Worm (Caenorhabditis elegans) whole organism, L1 larva: ENCODE results near the gene C03B1.10.

ENCODE experiments used
- C04F5.9 ChIP-seq: sonication (generic microtip); optimal IDR thresholded peaks from 2 replicates; lab custom pipeline; 2016; ENCODE audit warnings: missing genetic modification characterization, missing compliant biosample characterization
- F16B12.6 ChIP-seq: fragments of 150-350 bp; optimal IDR thresholded peaks from 2 replicates; lab custom pipeline; 2014; ENCODE audit warnings: missing biosample characterization, missing genetic modification characterization
- Y116A8C.19 ChIP-seq: sonication (generic microtip); optimal IDR thresholded peaks from 2 replicates; lab custom pipeline; 2016; ENCODE audit warnings: missing compliant biosample characterization, missing genetic modification characterization, borderline replicate concordance
- blmp-1 ChIP-seq: fragments of 150-350 bp; optimal IDR thresholded peaks from 2 replicates; lab custom pipeline; 2014; ENCODE audit warnings: missing biosample characterization, missing genetic modification characterization
- ceh-8 ChIP-seq: fragments of 200-800 bp; sonication (Bioruptor generic); optimal IDR thresholded peaks from 2 replicates; lab custom pipeline; 2018; ENCODE audit warnings: mild to moderate bottlenecking, missing genetic modification characterization, moderate library complexity, missing compliant biosample characterization
- ceh-90 ChIP-seq: sonication (generic microtip); optimal IDR thresholded peaks from 2 replicates; lab custom pipeline; 2016; ENCODE audit warnings: missing genetic modification characterization, missing compliant biosample characterization
- ces-1 ChIP-seq: fragments of 150-350 bp; optimal IDR thresholded peaks from 2 replicates; lab custom pipeline; 2014; ENCODE audit warnings: missing biosample characterization, missing genetic modification reagents, missing genetic modification characterization
- dpl-1 ChIP-seq, 3 experiments: fragments of 150-350 bp in 2 of 3; sonication (generic microtip) in 1 of 3; optimal IDR thresholded peaks; 2 replicates each; lab custom pipeline; 2014 to 2017; ENCODE audit warnings: missing biosample characterization in 3 of 3, missing genetic modification characterization in 3 of 3, missing genetic modification reagents in 3 of 3
- dsc-1 ChIP-seq: sonication (generic microtip); optimal IDR thresholded peaks from 2 replicates; lab custom pipeline; 2016; ENCODE audit warnings: mild to moderate bottlenecking, missing genetic modification characterization, missing compliant biosample characterization
- efl-1 ChIP-seq, 4 experiments: fragments of 150-350 bp; optimal IDR thresholded peaks in 3 of 4; peaks in 1 of 4; 1 replicate in 1 of 4; 2 replicates in 3 of 4; lab custom pipeline; 2014; ENCODE audit warnings: missing biosample characterization in 2 of 4, missing genetic modification characterization in 2 of 4, missing genetic modification reagents in 2 of 4
- efl-3 ChIP-seq: fragments of 200-800 bp; sonication (Bioruptor generic); optimal IDR thresholded peaks from 2 replicates; lab custom pipeline; 2018; ENCODE audit warnings: mild to moderate bottlenecking, missing genetic modification characterization, missing compliant biosample characterization
- elt-3 ChIP-seq, 6 experiments: fragments of 150-350 bp in 1 of 6; sonication (generic microtip); optimal IDR thresholded peaks; 2 replicates each; lab custom pipeline; 2017 to 2018; ENCODE audit warnings: missing biosample characterization in 6 of 6, missing genetic modification characterization in 6 of 6, inconsistent platforms in 1 of 6
- ets-5 ChIP-seq: fragments of 200-800 bp; sonication (Bioruptor generic); IDR thresholded peaks from 2 replicates; pipeline ENCODE4 v1.3.6; 2022; ENCODE audit warnings: missing genetic modification characterization, missing compliant biosample characterization
- fkh-10 ChIP-seq: sonication (generic microtip); optimal IDR thresholded peaks from 2 replicates; lab custom pipeline; 2017; ENCODE audit warnings: missing biosample characterization, missing genetic modification reagents, missing genetic modification characterization
- fkh-4 ChIP-seq: sonication (generic microtip); optimal IDR thresholded peaks from 2 replicates; lab custom pipeline; 2016; ENCODE audit warnings: missing compliant biosample characterization, missing genetic modification characterization, borderline replicate concordance
- grh-1 ChIP-seq: fragments of 200-800 bp; sonication (Bioruptor generic); IDR thresholded peaks from 2 replicates; pipeline ENCODE4 v1.3.6; 2022; ENCODE audit warnings: missing genetic modification reagents, missing genetic modification characterization, missing compliant biosample characterization
- hlh-4 ChIP-seq: sonication (generic microtip); optimal IDR thresholded peaks from 2 replicates; lab custom pipeline; 2016; ENCODE audit warnings: mild to moderate bottlenecking, missing genetic modification characterization, missing compliant biosample characterization
- irx-1 ChIP-seq: sonication (generic microtip); optimal IDR thresholded peaks from 2 replicates; lab custom pipeline; 2016; ENCODE audit warnings: missing genetic modification characterization, missing compliant biosample characterization
- jun-1 ChIP-seq: fragments of 150-350 bp; optimal IDR thresholded peaks from 2 replicates; lab custom pipeline; 2014; ENCODE audit warnings: missing biosample characterization, missing genetic modification reagents, missing genetic modification characterization
- lin-14 ChIP-seq: fragments of 200-800 bp; sonication (Bioruptor generic); optimal IDR thresholded peaks from 2 replicates; lab custom pipeline; 2018; ENCODE audit warnings: mild to moderate bottlenecking, missing genetic modification characterization, moderate library complexity, missing compliant biosample characterization
- lin-39 ChIP-seq: fragments of 150-350 bp; optimal IDR thresholded peaks from 2 replicates; lab custom pipeline; 2014; ENCODE audit warnings: missing biosample characterization, missing genetic modification reagents, missing genetic modification characterization
- lir-3 ChIP-seq: sonication (generic microtip); optimal IDR thresholded peaks from 2 replicates; lab custom pipeline; 2016; ENCODE audit warnings: mild to moderate bottlenecking, missing genetic modification characterization, moderate library complexity, missing compliant biosample characterization; ENCODE audit not compliant: poor library complexity
- mab-9 ChIP-seq: fragments of 200-800 bp; sonication (Bioruptor generic); IDR thresholded peaks from 2 replicates; pipeline ENCODE4 v1.3.6; 2022; ENCODE audit warnings: missing genetic modification reagents, missing genetic modification characterization, missing compliant biosample characterization
- mep-1 ChIP-seq: fragments of 150-350 bp; optimal IDR thresholded peaks from 2 replicates; lab custom pipeline; 2014; ENCODE audit warnings: missing biosample characterization, missing genetic modification characterization
- nhr-76 ChIP-seq: sonication (generic microtip); optimal IDR thresholded peaks from 2 replicates; lab custom pipeline; 2017; ENCODE audit warnings: missing biosample characterization, missing genetic modification characterization
- nhr-77 ChIP-seq: fragments of 150-350 bp; optimal IDR thresholded peaks from 2 replicates; lab custom pipeline; 2014; ENCODE audit warnings: missing biosample characterization, missing genetic modification characterization
- nhr-85 ChIP-seq: sonication (generic microtip); peaks from one replicate; lab custom pipeline; 2016; ENCODE audit warnings: missing genetic modification characterization, inconsistent platforms, missing compliant biosample characterization
- pag-3 ChIP-seq: sonication (generic microtip); optimal IDR thresholded peaks from 2 replicates; lab custom pipeline; 2017; ENCODE audit warnings: missing genetic modification characterization, mild to moderate bottlenecking, missing compliant biosample characterization, antibody characterized with exemption, borderline replicate concordance; ENCODE audit not compliant: insufficient read depth
- snpc-4 ChIP-seq: fragments of 150-350 bp; optimal IDR thresholded peaks from 2 replicates; lab custom pipeline; 2014; ENCODE audit warnings: missing biosample characterization, missing genetic modification characterization
- snu-23 ChIP-seq: sonication (generic microtip); optimal IDR thresholded peaks from 2 replicates; lab custom pipeline; 2016; ENCODE audit warnings: missing genetic modification characterization, missing compliant biosample characterization
- sox-4 ChIP-seq: sonication (generic microtip); optimal IDR thresholded peaks from 2 replicates; lab custom pipeline; 2016; ENCODE audit warnings: missing genetic modification characterization, missing compliant biosample characterization
- sptf-1 ChIP-seq: fragments of 150-350 bp; optimal IDR thresholded peaks from 2 replicates; lab custom pipeline; 2014; ENCODE audit warnings: missing biosample characterization, missing genetic modification characterization
- tlp-1 ChIP-seq: fragments of 150-350 bp; optimal IDR thresholded peaks from 2 replicates; lab custom pipeline; 2014; ENCODE audit warnings: missing biosample characterization, missing genetic modification characterization
- unc-86 ChIP-seq: sonication (generic microtip); optimal IDR thresholded peaks from 2 replicates; lab custom pipeline; 2016; ENCODE audit warnings: missing genetic modification characterization, missing compliant biosample characterization
- unc-98 ChIP-seq: fragments of 200-800 bp; sonication (Bioruptor generic); IDR thresholded peaks from 2 replicates; pipeline ENCODE4 v1.3.6; 2022; ENCODE audit warnings: missing genetic modification characterization, missing compliant biosample characterization
- vab-15 ChIP-seq: sonication (generic microtip); optimal IDR thresholded peaks from 2 replicates; lab custom pipeline; 2017; ENCODE audit warnings: missing genotype, mild to moderate bottlenecking, missing genetic modification characterization, missing compliant biosample characterization
- zag-1 ChIP-seq: fragments of 150-350 bp; optimal IDR thresholded peaks from 2 replicates; lab custom pipeline; 2014; ENCODE audit warnings: missing biosample characterization, missing genetic modification characterization
- ztf-11 ChIP-seq, 2 experiments: sonication (generic microtip); optimal IDR thresholded peaks; 2 replicates each; lab custom pipeline; 2016 to 2017; ENCODE audit warnings: missing genetic modification characterization in 2 of 2, missing biosample characterization in 1 of 2, missing compliant biosample characterization in 1 of 2
- ztf-4 ChIP-seq: fragments of 150-350 bp; optimal IDR thresholded peaks from 2 replicates; lab custom pipeline; 2014; ENCODE audit warnings: missing biosample characterization, missing genetic modification characterization

C03B1.10 gene

DNA sequence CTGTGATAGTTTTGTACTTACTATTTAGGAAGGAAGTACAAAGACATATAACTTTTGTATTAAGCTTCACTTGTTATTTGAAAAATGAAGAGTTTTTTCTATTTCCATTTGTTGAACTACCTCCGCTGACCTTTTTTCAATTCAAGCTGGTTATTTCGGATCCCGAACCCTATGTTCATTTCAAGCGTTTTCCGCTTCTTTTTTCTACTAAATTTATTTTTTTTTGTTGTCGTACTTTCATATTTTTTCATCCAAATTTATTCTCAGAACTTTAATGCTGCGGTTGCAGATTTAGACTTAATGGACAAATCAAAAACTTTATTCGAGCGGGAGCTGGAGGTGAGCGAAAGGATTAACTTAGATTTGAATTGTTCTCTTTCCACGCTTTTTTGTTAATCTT is 7.7 kb downstream of the C03B1.10 start, which contains the start of gene C03B1.6:
TSS of gene C03B1.6 (plus strand) at position 301 of the 400 bp plus-strand sequence.
- TF ChIP-seq dsc-1 (tag; lab: Kevin White, UChicago) (peak; percentile 7), snpc-4 (tag; lab: Kevin White, UChicago) (no peak)

ce11 chrX:6347013-6347412 is 10.7 kb downstream of the C03B1.10 start, which contains the start of gene C03B1.9:
C03B1.9 (minus strand) TSS chrX:6347113.
- TF ChIP-seq zag-1 (no peak), ztf-4 (tag; lab: Kevin White, UChicago) (no peak), C04F5.9 (tag; lab: Kevin White, UChicago) (no peak), nhr-76 (tag; lab: Kevin White, UChicago) (no peak), pag-3 (no peak), elt-3 (tag; optimal IDR thresholded peaks at IDR 0.05; lab: Kevin White, UChicago) (no peak), lin-39 (tag; lab: Kevin White, UChicago) (no peak), unc-86 (tag; lab: Kevin White, UChicago) (no peak), lir-3 (no peak), grh-1 (no peak), snu-23 (GFP tag; lab: Kevin White, UChicago) (no peak), ceh-8 (GFP tag; lab: Kevin White, UChicago) (no peak), F16B12.6 (tag; lab: Kevin White, UChicago) (no peak), nhr-77 (tag; lab: Kevin White, UChicago) (no peak), ets-5 (GFP tag; lab: Robert Waterston, UW) (no peak), sptf-1 (tag; lab: Kevin White, UChicago) (no peak), sox-4 (no peak), efl-3 (GFP tag; lab: Kevin White, UChicago) (no peak), mab-9 (GFP tag; lab: Robert Waterston, UW) (no peak)

ce11 chrX:6345785-6346184 is 11.9 kb downstream of the C03B1.10 start:
- TF ChIP-seq hlh-4 (no peak), efl-1 (optimal IDR thresholded peaks at IDR 0.05; lab: Kevin White, UChicago) (no peak), efl-1 (GFP tag; optimal IDR thresholded peaks at IDR 0.05 in 1 of 2; lab: Kevin White, UChicago) (no peak), unc-98 (GFP tag; lab: Robert Waterston, UW) (no peak), dpl-1 (GFP tag; optimal IDR thresholded peaks at IDR 0.05; lab: Kevin White, UChicago) (no peak), irx-1 (tag; lab: Kevin White, UChicago) (no peak), ets-5 (GFP tag; lab: Robert Waterston, UW) (no peak), tlp-1 (tag; lab: Kevin White, UChicago) (no peak), sox-4 (no peak), lin-39 (tag; lab: Kevin White, UChicago) (no peak), ces-1 (GFP tag; lab: Kevin White, UChicago) (no peak), ztf-4 (tag; lab: Kevin White, UChicago) (no peak), mep-1 (tag; lab: Kevin White, UChicago) (no peak), zag-1 (no peak), blmp-1 (tag; lab: Kevin White, UChicago) (no peak), fkh-4 (no peak), jun-1 (tag; lab: Kevin White, UChicago) (no peak), ztf-11 (tag; optimal IDR thresholded peaks at IDR 0.05; lab: Kevin White, UChicago) (no peak)

DNA sequence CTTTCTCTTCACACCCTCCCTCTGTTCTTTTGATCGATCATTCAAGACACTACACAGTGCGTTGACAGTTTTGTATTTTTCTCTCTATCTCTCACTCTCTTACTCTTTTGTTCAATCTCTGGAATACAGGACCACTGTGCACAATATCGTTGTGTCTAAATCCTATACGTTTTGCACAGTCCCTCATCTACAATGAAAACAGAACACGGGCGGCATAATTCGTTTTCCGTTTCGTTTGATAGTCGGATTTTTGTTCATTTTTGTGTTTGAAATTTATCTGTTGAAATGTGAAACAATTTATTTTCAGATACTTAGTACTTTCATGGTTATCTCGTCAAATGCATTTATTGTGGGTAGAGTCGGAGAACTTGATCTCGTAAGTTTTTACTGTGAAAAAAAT is 16.2 kb downstream of the C03B1.10 start, which contains the start of gene C03B1.7:
TSS of gene C03B1.7 (plus strand) at position 301 of the 400 bp plus-strand sequence.
- no peak for TF ChIP-seq nhr-85
- TF ChIP-seq Y116A8C.19: no peak
- no peak for TF ChIP-seq zag-1
- TF ChIP-seq mab-9 (GFP tag; lab: Robert Waterston, UW): no peak
- no peak for TF ChIP-seq ceh-90
- TF ChIP-seq lin-39 (tag; lab: Kevin White, UChicago): no peak
- TF ChIP-seq blmp-1 (tag; lab: Kevin White, UChicago): no peak
- no peak for TF ChIP-seq hlh-4
- TF ChIP-seq vab-15 (tag; lab: Kevin White, UChicago): no peak
- TF ChIP-seq lin-14 (GFP tag; lab: Kevin White, UChicago): no peak
- no peak for TF ChIP-seq mep-1 (tag; lab: Kevin White, UChicago)
- no peak for TF ChIP-seq fkh-10 (GFP tag; lab: Kevin White, UChicago)
